Fruit fly (Drosophila melanogaster): ENCODE measurements around the gene CG1105.

The CG1105 gene

DNA sequence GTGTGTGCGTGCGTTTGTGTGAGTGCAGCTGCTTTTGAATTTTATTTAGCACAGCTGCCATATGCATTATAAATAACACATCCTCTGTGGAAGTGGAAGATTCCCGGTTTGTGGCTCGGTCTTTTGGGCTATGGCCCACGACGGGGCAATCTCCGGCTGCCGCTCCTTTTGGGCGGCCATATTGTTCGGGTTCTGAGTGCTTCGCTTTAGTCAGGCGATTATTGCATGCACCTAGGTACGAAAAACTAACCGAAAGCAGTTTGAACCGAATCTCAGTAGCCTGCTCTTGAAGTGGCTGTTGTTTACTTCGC lies 8.1 kb upstream of the CG1105 start:
- no peak for TF ChIP-seq CG17801 (GFP tag; optimal IDR thresholded peaks at IDR 0.05; ENCODE audit: partially characterized antibody)

DNA sequence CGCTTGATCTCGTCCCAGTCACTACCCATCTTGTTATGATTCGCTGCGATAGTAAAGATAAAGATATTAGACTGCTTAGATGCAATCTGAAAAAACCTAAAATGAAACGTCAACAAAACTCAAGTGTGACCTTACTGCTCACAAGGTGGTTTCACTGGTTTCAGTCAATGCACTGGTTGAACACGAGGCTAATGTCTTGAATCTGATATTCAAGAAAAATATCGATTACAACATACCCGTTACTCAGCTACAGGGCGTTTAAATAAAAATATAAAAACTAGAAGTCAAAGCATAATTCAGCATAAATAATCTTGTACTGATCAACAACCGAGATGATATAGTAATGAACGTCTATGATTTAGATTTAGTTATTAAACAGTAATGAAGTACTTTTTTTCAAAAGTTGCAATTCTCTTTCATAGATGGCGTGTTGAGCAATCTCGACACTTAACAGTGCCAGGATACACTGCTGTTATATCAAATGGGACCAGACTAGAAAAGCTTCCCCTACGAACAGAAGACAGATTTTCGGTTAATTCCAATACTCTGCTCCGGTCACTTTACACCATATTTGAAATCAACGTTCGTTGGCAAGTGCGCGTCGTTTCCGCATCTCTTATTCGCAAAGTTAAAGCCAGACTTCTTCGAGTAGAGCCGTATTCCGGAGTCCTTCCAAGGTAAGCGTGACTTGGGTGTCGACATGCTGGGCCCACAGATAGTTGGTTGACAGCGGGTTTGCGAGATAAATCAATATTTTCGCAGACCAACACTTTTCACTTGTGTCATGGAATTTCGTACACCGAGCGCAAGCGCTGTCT lies 7.6 kb upstream of the CG1105 start, which contains the start of the genes Ufl1 and CG1943:
TSS of gene Ufl1 (minus strand) at position 156 of the 818 bp plus-strand sequence.
TSS of gene CG1943 (plus strand) at position 563 of the 818 bp plus-strand sequence.
- TF ChIP-seq CG17801 (GFP tag; optimal IDR thresholded peaks at IDR 0.05; ENCODE audit: partially characterized antibody): peak; percentile 41

DNA sequence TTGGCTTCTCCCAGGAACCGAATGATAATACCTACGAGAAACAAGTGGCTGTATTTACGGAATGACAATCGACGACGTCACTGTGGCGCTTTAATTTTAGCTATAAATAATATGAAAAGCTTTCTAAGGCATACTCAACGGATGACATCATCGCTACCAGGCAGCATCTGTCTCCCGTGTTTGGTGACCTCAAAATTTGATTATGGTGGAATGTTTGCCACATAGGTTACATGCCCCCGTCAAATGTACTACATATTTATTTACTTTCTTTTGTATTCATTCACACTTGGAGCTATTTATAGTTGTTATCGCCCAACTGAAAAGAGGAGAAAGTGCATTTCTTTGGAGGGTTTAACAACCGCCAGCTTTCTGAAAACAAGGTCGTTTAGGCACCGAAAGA lies 669 bp downstream of the CG1105 start:
- TF ChIP-seq CG17801 (GFP tag; optimal IDR thresholded peaks at IDR 0.05; ENCODE audit: partially characterized antibody): no peak

DNA sequence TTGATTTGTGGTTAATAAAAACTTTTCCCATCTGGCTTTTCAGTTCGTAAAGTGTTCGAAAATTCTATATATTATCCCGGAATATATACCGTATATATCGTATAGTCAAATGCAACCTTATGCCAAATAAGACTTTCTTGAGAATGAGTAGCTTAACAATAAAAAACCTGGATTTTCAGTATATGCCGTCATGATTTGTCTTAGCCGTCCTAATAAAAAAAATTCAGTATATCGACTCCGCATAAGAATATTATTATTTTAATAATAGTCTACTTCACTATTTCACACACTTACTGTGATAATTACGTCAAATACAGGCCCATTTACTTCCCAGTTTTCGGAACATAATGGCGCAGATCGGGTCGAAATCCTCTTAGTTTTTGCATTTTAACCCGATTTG lies 5.1 kb downstream of the CG1105 start, which contains the start of gene Mst84B:
TSS of gene Mst84B (plus strand) at position 301 of the 400 bp plus-strand sequence.
- TF ChIP-seq CG17801 (GFP tag; optimal IDR thresholded peaks at IDR 0.05; ENCODE audit: partially characterized antibody): no peak

DNA sequence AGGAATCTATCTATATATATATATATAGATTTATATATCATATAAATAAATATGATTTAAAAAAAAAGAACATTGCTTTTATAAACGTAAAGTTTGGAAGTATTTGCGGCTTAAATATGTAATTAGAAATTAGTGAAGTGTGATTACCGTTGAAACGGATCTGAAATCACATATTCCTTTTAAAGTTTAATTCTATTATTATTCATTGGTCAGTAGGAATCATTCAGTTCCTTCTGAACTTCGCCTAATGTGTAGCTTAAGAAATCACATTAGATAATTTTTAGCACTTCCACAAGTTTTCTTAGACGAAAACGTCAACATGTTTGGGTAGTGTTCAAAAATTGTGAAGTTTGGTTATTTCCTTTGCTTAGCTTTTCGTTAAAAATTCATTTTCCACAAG lies 6.5 kb downstream of the CG1105 start, which contains the start of gene djl:
TSS of gene djl (plus strand) at position 301 of the 400 bp plus-strand sequence.
- TF ChIP-seq CG17801 (GFP tag; optimal IDR thresholded peaks at IDR 0.05; ENCODE audit: partially characterized antibody): no peak

DNA sequence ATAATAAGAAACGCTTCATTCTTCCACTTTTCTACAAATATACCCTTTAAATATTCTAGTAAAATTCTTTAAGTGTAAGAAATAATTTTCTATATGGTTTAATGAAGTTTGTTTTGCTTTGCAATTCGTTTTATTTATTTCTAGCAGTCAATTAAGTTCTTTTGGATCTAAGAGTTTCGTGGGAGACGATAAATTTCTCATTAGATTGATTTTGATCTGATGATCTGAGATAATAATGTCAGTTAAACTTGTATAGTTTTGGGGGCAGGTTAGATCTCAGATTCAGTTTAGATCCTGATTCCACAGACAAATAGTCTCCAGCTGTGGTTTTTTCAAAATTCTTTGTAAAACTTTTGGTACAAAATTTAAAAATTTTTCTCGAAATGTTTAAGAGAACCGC lies 7.9 kb downstream of the CG1105 start, which contains the start of gene dj:
TSS of gene dj (plus strand) at position 301 of the 400 bp plus-strand sequence.
- no peak for TF ChIP-seq CG17801 (GFP tag; optimal IDR thresholded peaks at IDR 0.05; ENCODE audit: partially characterized antibody)

DNA sequence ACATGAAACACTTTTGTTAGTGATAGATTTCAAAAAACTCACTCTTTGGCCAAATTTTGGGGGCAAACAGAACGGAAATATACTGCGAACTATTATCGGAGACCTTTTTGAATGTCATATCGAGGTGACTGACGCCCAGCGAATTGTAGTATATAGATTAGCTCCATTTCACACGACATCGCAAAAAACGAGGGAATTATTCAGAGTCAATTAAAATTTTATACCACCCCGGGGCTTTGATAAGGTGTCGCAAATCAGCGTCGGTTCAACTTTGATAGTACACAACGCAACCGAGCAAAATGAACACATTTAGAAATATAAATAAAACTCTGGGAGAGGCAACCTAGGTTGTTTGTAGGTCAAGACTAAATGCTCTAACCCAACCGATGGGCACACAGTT lies 8.9 kb downstream of the CG1105 start:
- TF ChIP-seq CG17801 (GFP tag; optimal IDR thresholded peaks at IDR 0.05; ENCODE audit: partially characterized antibody): no peak

DNA sequence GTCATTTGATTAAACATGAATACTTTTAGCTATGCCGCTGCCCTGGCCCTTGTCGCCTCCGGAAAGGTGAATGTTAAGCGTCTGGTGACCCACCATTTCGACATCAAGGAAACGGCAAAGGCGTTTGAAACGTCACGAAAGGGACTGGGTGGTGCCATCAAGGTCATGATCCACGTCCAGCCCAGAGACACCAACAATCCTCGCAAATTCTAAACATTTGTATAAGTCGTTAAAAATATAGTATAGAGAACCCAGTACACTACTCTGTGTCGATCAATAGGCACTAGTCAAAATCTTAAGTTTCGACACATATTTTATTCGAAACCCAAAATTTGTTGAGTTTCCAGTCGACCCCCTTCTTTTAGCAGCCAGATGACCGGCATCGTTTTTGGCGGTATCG lies 12.7 kb downstream of the CG1105 start, which contains the start of gene CG1979:
TSS of gene CG1979 (plus strand) at position 301 of the 400 bp plus-strand sequence.
- no peak for TF ChIP-seq CG17801 (GFP tag; optimal IDR thresholded peaks at IDR 0.05; ENCODE audit: partially characterized antibody)

DNA sequence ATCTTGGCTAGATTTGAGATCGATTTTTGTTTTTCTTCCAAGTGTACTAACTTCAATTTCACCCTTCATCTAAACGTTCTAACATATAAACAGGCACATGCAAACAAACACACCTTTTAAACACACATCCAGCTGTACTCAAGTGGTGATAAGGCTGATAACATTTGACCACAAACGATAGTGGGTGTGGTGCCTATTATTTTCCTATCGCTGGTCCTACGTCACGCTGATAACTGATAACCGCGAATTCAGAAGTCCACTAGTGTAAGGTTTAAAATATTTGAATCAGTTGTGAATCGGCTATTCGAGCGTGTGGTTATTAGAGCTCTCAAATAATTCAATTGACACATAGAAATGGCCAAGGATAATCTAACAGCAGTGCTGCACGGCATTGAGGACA lies 14.7 kb downstream of the CG1105 start, which contains the start of gene Sodh1:
TSS of gene Sodh1 (plus strand) at position 94 of the 400 bp plus-strand sequence.
- TF ChIP-seq CG17801 (GFP tag; optimal IDR thresholded peaks at IDR 0.05; ENCODE audit: partially characterized antibody): no peak

DNA sequence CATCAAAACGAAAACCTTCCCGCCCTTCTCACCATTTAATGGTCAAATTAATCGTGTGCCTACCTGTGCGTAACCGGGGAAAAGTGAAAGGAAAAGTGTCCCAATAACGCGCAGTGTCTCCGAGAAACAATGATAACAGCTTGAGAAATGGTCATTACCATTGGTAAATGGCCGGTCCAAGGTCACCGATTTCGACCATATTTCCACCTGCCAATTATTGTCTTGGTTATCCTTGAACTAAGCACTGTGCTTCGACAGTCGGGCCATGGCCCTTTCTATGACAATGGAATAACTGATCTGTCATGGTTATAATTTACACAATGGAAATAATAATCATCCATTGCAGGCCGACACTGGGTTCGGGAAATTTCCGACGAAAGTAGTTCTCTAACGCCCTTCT lies 22.9 kb downstream of the CG1105 start:
- no peak for TF ChIP-seq CG17801 (GFP tag; optimal IDR thresholded peaks at IDR 0.05; ENCODE audit: partially characterized antibody)

DNA sequence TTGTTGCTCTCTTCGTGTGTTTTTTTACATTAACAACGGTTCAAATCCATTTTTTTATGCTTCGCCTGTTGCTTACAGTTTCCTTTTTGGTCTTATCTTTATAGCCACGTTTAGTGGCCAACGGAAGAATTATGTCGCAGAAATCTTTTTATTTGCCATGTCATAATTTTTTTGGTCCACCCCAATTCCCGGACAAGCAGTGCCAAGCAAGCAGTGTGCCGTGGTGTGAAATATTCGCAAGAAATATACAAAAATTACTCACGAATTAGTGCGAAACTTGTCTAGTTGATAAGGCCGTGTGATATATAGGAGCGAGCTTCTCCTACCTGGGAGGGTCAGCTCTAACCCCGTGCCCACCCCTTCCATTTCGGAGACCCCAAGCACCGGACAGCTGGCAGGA lies 26.0 kb downstream of the CG1105 start:
- no peak for TF ChIP-seq CG17801 (GFP tag; optimal IDR thresholded peaks at IDR 0.05; ENCODE audit: partially characterized antibody)

DNA sequence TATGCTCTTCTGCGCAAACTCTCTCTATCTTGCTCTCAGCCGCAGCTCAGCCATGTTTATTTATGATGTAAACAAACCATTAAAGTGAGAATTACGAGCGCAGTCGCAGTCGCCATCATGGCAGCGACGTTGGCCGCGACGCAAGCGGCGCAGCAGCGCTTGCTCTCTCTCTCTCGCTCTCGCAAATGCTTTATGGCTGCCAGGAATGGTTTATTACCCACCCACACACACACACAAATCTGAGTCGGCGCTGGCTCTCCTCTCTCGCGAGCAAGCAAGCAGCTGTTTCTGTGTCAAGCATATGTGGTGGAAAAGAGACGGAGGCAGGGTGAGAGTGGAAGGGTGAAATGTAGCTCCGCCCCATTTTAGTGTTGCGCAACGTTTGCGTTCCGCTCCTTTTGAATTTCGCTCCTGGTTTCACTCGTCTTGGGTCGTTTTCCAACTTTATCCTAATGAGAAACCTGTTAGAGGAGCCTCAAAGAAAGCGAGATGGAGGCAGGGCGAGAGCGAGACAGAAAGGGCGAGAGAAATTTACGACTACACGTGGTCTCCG lies 29.6 kb downstream of the CG1105 start:
- no peak for TF ChIP-seq CG17801 (GFP tag; optimal IDR thresholded peaks at IDR 0.05; ENCODE audit: partially characterized antibody)

DNA sequence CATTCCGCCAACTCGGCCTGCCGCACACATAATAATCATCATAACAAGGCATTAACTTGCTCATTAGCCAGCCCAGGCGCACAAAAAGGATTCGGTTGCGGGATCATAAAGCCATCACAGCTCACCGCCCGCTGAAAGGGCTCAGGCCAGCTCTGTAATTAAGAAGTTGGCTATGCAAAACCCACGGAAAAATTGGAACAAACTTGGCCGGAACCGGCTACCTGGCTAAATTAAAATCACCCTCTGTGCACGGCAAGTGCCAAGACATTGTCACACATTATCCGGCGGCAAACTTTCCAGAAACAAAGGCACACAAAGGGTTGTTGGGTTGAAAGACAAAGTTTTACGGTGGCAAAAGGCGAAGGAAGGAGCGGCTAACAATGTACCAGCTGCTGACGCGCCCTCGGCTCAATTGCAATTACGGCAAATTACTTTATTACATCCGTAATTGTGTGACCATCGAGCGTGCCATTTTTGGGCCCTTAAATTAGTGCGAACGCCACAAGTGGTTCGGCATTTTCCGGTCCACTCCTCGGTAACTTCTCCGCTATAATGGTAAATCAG lies 31.2 kb downstream of the CG1105 start:
- no peak for TF ChIP-seq CG17801 (GFP tag; optimal IDR thresholded peaks at IDR 0.05; ENCODE audit: partially characterized antibody)

DNA sequence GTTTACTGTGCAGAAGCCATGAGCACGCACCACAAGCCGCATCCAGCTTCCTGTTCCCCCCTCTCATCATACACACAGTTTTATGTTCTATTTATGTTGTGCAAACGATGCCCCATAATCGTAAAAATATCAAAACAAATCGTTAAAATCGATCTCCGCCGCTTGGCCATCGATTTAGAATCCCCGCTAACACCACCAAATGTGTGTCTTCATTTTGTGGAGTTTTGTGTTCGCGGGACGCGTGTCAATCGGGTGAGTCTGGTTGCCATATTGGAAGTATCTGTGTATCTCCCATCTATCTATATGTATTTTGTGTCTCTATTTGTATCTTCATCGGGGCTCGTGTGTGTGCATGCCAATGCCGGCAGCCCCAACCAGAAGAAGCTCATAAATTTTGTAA lies 32.5 kb downstream of the CG1105 start:
- TF ChIP-seq CG17801 (GFP tag; optimal IDR thresholded peaks at IDR 0.05; ENCODE audit: partially characterized antibody): no peak

DNA sequence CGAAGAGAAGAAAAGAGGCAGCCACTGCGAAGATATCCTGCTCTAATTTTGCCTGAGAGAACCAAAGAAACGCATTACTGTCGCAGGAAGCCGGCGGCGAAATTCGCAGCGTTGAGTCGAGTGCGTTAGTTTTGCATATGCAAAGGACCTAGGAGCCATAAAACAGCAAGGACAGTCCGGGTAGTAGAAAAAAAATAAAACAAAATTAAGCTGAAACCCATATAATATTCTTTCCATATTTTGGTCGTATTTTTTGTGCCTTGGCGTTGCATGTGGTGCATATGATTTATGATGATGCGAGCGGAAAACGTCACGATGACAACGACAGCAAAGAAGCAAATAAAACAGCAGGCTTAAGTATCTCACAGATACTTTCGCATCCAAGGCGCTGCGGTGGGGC lies 33.2 kb downstream of the CG1105 start:
- TF ChIP-seq CG17801 (GFP tag; optimal IDR thresholded peaks at IDR 0.05; ENCODE audit: partially characterized antibody): no peak

DNA sequence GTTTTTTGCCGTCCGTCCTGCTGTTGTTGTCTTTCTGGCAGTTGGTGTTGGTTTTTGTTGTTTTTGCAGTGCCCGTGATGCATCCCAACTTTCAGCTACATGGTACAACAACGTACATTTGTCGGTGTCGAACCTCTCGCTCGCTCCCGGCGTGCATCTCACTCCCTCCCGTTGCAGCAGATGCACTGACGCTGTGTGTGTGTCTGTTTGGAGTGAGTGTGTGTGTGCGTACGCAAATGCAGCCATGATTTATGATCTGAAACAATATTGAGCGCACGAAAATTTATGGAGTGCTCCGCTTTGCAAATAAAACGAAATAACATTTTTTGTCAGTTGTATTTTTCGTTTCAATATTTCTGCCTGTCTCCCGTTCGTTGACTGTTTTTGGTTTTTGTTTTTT lies 35.4 kb downstream of the CG1105 start:
- no peak for TF ChIP-seq CG17801 (GFP tag; optimal IDR thresholded peaks at IDR 0.05; ENCODE audit: partially characterized antibody)

Data from ovary, adult (tissue).